Worm (Caenorhabditis elegans) whole organism, late embryonic: ENCODE results near the gene mboa-6.
"Not testable (repeated sequence)": the region's sequence is repeated elsewhere in the genome, so short reads cannot be mapped to it uniquely, and the experiment has no call there.

Experiments used
- ama-1 ChIP-seq: fragments of 150-350 bp; optimal IDR thresholded peaks from 2 replicates; lab custom pipeline; 2014
- dmd-4 ChIP-seq: sonication (generic microtip); optimal IDR thresholded peaks from 2 replicates; lab custom pipeline; 2016; ENCODE audit warnings: borderline replicate concordance, missing genetic modification characterization, missing compliant biosample characterization
- elt-2 ChIP-seq: sonication (generic microtip); optimal IDR thresholded peaks from 2 replicates; lab custom pipeline; 2016; ENCODE audit warnings: missing genetic modification reagents, missing genetic modification characterization, missing compliant biosample characterization
- fkh-10 ChIP-seq: fragments of 150-350 bp; optimal IDR thresholded peaks from 2 replicates; lab custom pipeline; 2014; ENCODE audit warnings: missing biosample characterization, missing genetic modification reagents, missing genetic modification characterization
- fkh-6 ChIP-seq: sonication (generic microtip); optimal IDR thresholded peaks from 2 replicates; lab custom pipeline; 2016; ENCODE audit warnings: missing genetic modification characterization, missing compliant biosample characterization
- mec-3 ChIP-seq: sonication (generic microtip); optimal IDR thresholded peaks from 2 replicates; lab custom pipeline; 2016; ENCODE audit warnings: borderline replicate concordance, missing genetic modification characterization, missing compliant biosample characterization
- pqm-1 ChIP-seq: sonication (generic microtip); optimal IDR thresholded peaks from 2 replicates; lab custom pipeline; 2016; ENCODE audit warnings: missing genetic modification characterization, missing compliant biosample characterization
- syd-9 ChIP-seq: sonication (generic microtip); optimal IDR thresholded peaks from 2 replicates; lab custom pipeline; 2016; ENCODE audit warnings: mild to moderate bottlenecking, missing genetic modification characterization, moderate library complexity, missing compliant biosample characterization

- TF ChIP-seq syd-9; fkh-10; dmd-4; elt-2 (tag; lab: Kevin White, UChicago); fkh-6 (tag; lab: Kevin White, UChicago); pqm-1 (tag; lab: Kevin White, UChicago); mec-3 (tag; lab: Kevin White, UChicago); ama-1: not testable (repeated sequence)
Measured at ce11 chrIII:1965580-1965979, 3.8 kb upstream of the mboa-6 start.
